Fruit fly (Drosophila melanogaster): ENCODE results near the gene Usp7.

The Usp7 gene

DNA sequence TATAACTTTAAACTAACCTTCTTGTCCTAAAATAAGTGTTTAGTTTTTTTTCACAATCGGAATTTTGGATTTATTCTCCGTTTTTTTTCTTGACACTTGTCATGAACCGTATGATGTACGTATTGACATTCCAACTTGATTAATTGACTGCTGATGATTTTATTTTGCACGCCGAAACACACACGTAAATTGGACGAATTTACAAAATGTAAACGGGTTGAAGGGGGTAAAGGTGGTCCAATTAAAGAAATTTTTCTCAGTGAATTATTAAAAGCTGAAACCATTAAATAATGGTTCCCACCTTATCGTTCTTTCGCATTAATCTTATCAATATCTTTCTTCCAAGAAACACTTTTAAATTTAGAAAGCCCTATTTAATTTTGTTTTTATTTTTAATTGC lies 27.7 kb upstream of the Usp7 start, which contains the start of gene Uch-L5R:
Uch-L5R (minus strand) TSS at position 101 of the 400 bp plus-strand sequence.
- no peak for TF ChIP-seq fru (GFP tag; optimal IDR thresholded peaks at IDR 0.05)
- no peak for TF ChIP-seq Dfd (GFP tag; optimal IDR thresholded peaks at IDR 0.05)
- TF ChIP-seq psq (GFP tag; optimal IDR thresholded peaks at IDR 0.05), result no peak
- no peak for TF ChIP-seq Rel (GFP tag; optimal IDR thresholded peaks at IDR 0.05)
- TF ChIP-seq Rel (tag; optimal IDR thresholded peaks at IDR 0.05), result no peak
- TF ChIP-seq OdsH (GFP tag; optimal IDR thresholded peaks at IDR 0.05), result no peak

DNA sequence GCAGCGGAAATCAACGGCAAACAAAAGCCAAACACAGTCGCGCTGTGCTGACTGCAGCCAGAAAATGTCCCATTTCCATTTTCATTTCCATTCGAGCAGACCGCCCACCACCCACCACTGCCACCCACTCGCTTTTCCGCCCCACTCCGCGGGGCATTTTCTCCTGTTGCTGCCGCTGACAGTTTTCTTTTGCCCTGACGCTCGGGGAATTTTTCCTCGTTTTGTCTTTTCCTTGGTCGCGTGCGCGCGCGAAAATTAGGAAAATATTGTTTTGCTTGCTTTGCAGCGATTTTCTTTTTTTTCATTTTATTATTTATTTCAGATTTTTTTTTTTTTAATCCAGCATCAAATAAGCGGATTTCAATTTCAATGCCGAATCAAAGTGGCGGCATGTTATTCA lies 21.5 kb upstream of the Usp7 start:
- TF ChIP-seq sv (GFP tag; optimal IDR thresholded peaks at IDR 0.05), result no peak

DNA sequence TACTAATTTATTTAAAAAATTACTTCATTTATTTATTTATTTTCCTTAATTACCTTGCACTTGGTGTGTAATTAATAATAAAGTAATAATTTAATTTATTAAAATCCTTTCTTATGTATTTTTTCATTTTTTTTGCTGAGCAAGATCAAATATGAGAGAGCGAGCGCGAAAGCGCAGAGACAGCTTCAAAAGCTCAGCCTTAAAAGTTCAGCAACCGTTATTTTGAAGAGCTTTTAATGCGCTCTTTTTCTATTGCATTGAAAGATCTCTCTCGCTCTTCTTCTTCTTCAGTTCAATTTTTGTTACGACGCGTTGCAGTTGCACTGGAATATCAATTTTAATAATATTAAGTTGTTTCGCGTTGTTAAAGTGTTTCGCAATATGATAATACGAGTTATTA lies 14.6 kb upstream of the Usp7 start, which contains the start of gene Ten-a:
Ten-a (plus strand) TSS at position 301 of the 400 bp plus-strand sequence.
- TF ChIP-seq CrebA (GFP tag; optimal IDR thresholded peaks at IDR 0.05; ENCODE audit: borderline replicate concordance) (no peak), GATAd (GFP tag; optimal IDR thresholded peaks at IDR 0.05) (no peak), Myc (optimal IDR thresholded peaks at IDR 0.05) (no peak), jim (GFP tag; optimal IDR thresholded peaks at IDR 0.05) (no peak)

DNA sequence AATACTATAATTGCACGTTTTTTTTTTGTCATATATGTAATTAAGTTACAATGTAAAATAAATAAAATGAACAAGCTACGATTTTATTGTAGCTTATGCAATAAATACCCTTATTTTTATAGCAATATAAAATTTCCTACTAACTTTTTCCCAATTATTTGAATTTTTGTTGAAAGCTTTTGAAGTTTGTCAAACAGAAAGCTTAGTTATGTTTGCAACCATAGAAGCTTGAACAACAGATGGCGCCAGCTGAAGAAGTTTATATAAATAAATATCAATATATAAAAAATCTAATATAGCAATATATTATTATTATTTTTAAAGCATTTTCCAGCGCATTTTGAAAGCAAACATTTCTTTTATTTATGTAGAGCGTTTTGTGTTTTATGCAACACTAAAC lies 6.4 kb upstream of the Usp7 start:
- no peak for TF ChIP-seq jim (GFP tag; optimal IDR thresholded peaks at IDR 0.05)
- no peak for TF ChIP-seq Sp1 (GFP tag; optimal IDR thresholded peaks at IDR 0.05)
- peak; percentile 19 for TF ChIP-seq brk (GFP tag; optimal IDR thresholded peaks at IDR 0.05)
- no peak for TF ChIP-seq Vsx2 (GFP tag; optimal IDR thresholded peaks at IDR 0.05; ENCODE audit: partially characterized antibody)
- TF ChIP-seq Mio (GFP tag; optimal IDR thresholded peaks at IDR 0.05), result no peak
- no peak for TF ChIP-seq rgr (GFP tag; optimal IDR thresholded peaks at IDR 0.05)
- TF ChIP-seq Dfd (GFP tag; optimal IDR thresholded peaks at IDR 0.05), result no peak
- no peak for TF ChIP-seq CrebA (GFP tag; optimal IDR thresholded peaks at IDR 0.05; ENCODE audit: borderline replicate concordance)
- TF ChIP-seq Dif (GFP tag; optimal IDR thresholded peaks at IDR 0.05; ENCODE audit: partially characterized antibody), result no peak
- peak; percentile 51 for TF ChIP-seq Myc (optimal IDR thresholded peaks at IDR 0.05)

DNA sequence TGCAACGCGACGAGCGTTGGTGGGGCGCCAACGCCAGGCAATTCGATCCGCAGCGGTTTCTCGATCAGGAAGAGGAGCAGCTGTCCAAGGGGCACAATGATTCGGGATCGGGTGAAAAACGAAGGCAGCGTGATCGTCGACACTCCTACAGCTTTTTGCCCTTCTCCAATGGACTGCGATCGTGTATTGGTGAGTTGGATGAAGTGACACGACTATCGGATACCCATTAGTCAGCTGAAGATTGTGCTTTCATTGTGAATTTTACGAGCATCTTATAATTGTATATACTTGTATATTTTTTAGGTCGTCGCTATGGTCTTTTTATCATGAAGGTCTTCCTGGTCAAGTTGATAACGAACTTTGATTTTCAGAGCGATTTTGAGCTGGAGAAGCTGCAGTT lies 5.9 kb upstream of the Usp7 start:
- TF ChIP-seq Hnf4 (GFP tag; optimal IDR thresholded peaks at IDR 0.05), result no peak
- TF ChIP-seq lola (GFP tag; optimal IDR thresholded peaks at IDR 0.05), result no peak
- TF ChIP-seq Dif (GFP tag; optimal IDR thresholded peaks at IDR 0.05; ENCODE audit: partially characterized antibody), result no peak
- TF ChIP-seq sv (GFP tag; optimal IDR thresholded peaks at IDR 0.05), result no peak

DNA sequence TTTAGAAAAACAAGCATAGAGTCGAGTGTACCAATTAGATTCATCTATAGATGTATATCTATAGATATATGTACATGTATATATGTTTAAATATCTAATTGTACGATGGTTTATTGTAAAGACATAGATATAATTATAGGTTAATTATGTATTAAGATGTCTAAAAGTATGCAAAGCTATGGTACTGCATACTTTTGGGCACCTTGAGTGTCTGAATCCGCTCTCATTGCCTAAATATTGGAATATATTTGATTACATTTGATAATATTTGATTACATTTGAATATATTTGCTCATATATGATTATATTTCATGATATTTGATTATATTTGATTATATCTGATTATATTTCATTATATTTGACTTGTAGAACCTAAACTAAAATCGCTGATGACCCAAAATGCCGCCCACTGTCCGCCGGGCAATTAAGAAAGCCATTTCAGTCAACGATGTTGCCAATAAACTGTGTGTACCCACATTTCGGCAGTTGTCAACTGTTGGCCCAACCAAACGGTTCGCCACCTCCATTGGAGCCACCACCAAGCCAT lies 3.4 kb upstream of the Usp7 start, which contains the start of gene Cyp318a1:
Cyp318a1 (plus strand) TSS at position 497 of the 547 bp plus-strand sequence.
- TF ChIP-seq Vsx2 (GFP tag; optimal IDR thresholded peaks at IDR 0.05; ENCODE audit: partially characterized antibody) (no peak), Hr78 (GFP tag; optimal IDR thresholded peaks at IDR 0.05) (no peak), ey (GFP tag; optimal IDR thresholded peaks at IDR 0.05) (no peak), Dfd (GFP tag; optimal IDR thresholded peaks at IDR 0.05) (no peak), Sp1 (GFP tag; optimal IDR thresholded peaks at IDR 0.05) (no peak), sv (GFP tag; optimal IDR thresholded peaks at IDR 0.05) (no peak)

DNA sequence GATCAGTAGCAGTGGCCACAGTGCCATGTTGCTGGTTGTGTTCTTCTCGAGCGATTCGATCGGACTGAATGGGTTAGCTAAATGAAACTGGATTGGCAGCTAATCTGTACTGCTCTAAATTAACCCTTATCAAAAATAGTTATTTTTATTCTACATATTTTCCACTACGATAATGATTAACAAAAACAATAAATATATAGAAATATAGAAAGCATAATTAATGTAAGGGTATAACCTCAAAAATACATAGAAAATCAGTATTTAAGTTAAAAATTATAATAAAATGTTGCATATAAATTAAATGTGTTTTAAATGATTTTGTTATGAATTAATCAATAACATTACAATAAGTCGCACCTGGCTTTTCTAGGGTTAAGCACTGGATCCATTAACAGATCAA lies 2.6 kb upstream of the Usp7 start, which contains the start of gene Cyp311a1:
Cyp311a1 (minus strand) TSS at position 66 of the 400 bp plus-strand sequence.
- no peak for TF ChIP-seq Hr83 (GFP tag; optimal IDR thresholded peaks at IDR 0.05; ENCODE audit: poor library complexity, severe bottlenecking)
- no peak for TF ChIP-seq N (GFP tag; optimal IDR thresholded peaks at IDR 0.05)
- peak; percentile 23 for TF ChIP-seq Sp1 (GFP tag; optimal IDR thresholded peaks at IDR 0.05)
- TF ChIP-seq HLH106 (tag; optimal IDR thresholded peaks at IDR 0.05), result peak; percentile 7

DNA sequence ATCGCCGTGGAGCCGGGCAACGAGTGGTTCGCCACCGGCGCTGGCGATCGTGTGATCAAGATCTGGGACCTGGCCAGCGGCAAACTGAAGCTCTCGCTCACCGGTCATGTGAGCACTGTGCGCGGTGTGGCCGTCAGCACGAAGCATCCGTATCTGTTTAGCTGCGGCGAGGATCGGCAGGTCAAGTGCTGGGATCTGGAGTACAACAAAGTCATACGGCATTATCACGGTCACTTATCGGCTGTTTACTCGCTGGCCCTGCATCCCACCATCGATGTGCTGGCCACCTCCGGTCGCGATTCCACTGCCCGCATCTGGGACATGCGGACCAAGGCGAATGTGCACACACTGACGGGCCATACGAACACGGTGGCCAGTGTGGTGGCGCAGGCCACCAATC lies 7.1 kb downstream of the Usp7 start:
- TF ChIP-seq Dfd (GFP tag; optimal IDR thresholded peaks at IDR 0.05), result no peak
- no peak for TF ChIP-seq Myc (optimal IDR thresholded peaks at IDR 0.05)
- no peak for TF ChIP-seq rgr (GFP tag; optimal IDR thresholded peaks at IDR 0.05)
- TF ChIP-seq dmrt93B (GFP tag; optimal IDR thresholded peaks at IDR 0.05), result no peak
- no peak for TF ChIP-seq woc (GFP tag; optimal IDR thresholded peaks at IDR 0.05)
- no peak for TF ChIP-seq Dif (GFP tag; optimal IDR thresholded peaks at IDR 0.05; ENCODE audit: partially characterized antibody)
- TF ChIP-seq brk (GFP tag; optimal IDR thresholded peaks at IDR 0.05), result no peak
- no peak for TF ChIP-seq dsf (GFP tag; optimal IDR thresholded peaks at IDR 0.05; ENCODE audit: borderline replicate concordance)
- no peak for TF ChIP-seq Sp1 (GFP tag; optimal IDR thresholded peaks at IDR 0.05)
- TF ChIP-seq Rel (GFP tag; optimal IDR thresholded peaks at IDR 0.05), result no peak
- no peak for TF ChIP-seq Rel (tag; optimal IDR thresholded peaks at IDR 0.05)
